Worm (Caenorhabditis elegans) whole organism, late embryonic: ENCODE results near the gene idpp-5.

ENCODE experiments used
- C08G9.2 ChIP-seq: sonication (generic microtip); optimal IDR thresholded peaks from 2 replicates; lab custom pipeline; 2016; ENCODE audit warnings: mild to moderate bottlenecking, missing genetic modification characterization, moderate library complexity, missing compliant biosample characterization
- C38D4.7 ChIP-seq: fragments of 200-800 bp; sonication (Bioruptor generic); optimal IDR thresholded peaks from 2 replicates; lab custom pipeline; 2018; ENCODE audit warnings: mild to moderate bottlenecking, missing genetic modification characterization, moderate library complexity, missing compliant biosample characterization
- F13H6.1 ChIP-seq: sonication (generic microtip); optimal IDR thresholded peaks from 2 replicates; lab custom pipeline; 2016; ENCODE audit warnings: missing genetic modification characterization, missing compliant biosample characterization
- ama-1 ChIP-seq: fragments of 150-350 bp; optimal IDR thresholded peaks from 2 replicates; lab custom pipeline; 2014
- ceh-14 ChIP-seq: sonication (generic microtip); optimal IDR thresholded peaks from 2 replicates; lab custom pipeline; 2016; ENCODE audit warnings: missing genotype, missing genetic modification characterization, missing compliant biosample characterization
- ceh-19 ChIP-seq: fragments of 200-800 bp; sonication (Bioruptor generic); optimal IDR thresholded peaks from 2 replicates; lab custom pipeline; 2018; ENCODE audit warnings: mild to moderate bottlenecking, missing genetic modification characterization, missing compliant biosample characterization
- ceh-2 ChIP-seq: sonication (generic microtip); optimal IDR thresholded peaks from 2 replicates; lab custom pipeline; 2016; ENCODE audit warnings: missing genotype, missing genetic modification characterization, missing compliant biosample characterization
- ceh-24 ChIP-seq: sonication (generic microtip); optimal IDR thresholded peaks from 2 replicates; lab custom pipeline; 2016; ENCODE audit warnings: mild to moderate bottlenecking, missing genetic modification characterization, missing compliant biosample characterization
- ceh-30 ChIP-seq: fragments of 150-350 bp; optimal IDR thresholded peaks from 2 replicates; lab custom pipeline; 2014; ENCODE audit warnings: missing biosample characterization, missing genetic modification characterization
- ceh-45 ChIP-seq: fragments of 200-800 bp; sonication (Bioruptor generic); IDR thresholded peaks from 2 replicates; pipeline ENCODE4 v1.3.6; 2022; ENCODE audit warnings: missing genetic modification reagents, missing genetic modification characterization, missing compliant biosample characterization
- ceh-6 ChIP-seq: fragments of 200-800 bp; sonication (Bioruptor generic); optimal IDR thresholded peaks from 2 replicates; lab custom pipeline; 2018; ENCODE audit warnings: mild to moderate bottlenecking, missing genetic modification characterization, missing compliant biosample characterization
- ceh-9 ChIP-seq: sonication (generic microtip); optimal IDR thresholded peaks from 2 replicates; lab custom pipeline; 2016; ENCODE audit warnings: mild to moderate bottlenecking, missing genetic modification characterization, inconsistent platforms, missing compliant biosample characterization
- che-1 ChIP-seq: sonication (generic microtip); optimal IDR thresholded peaks from 2 replicates; lab custom pipeline; 2016; ENCODE audit warnings: mild to moderate bottlenecking, missing genetic modification characterization, missing compliant biosample characterization
- dmd-4 ChIP-seq: sonication (generic microtip); optimal IDR thresholded peaks from 2 replicates; lab custom pipeline; 2016; ENCODE audit warnings: borderline replicate concordance, missing genetic modification characterization, missing compliant biosample characterization
- fax-1 ChIP-seq: sonication (generic microtip); optimal IDR thresholded peaks from 2 replicates; lab custom pipeline; 2016; ENCODE audit warnings: missing genotype, missing genetic modification characterization, missing compliant biosample characterization
- fkh-6 ChIP-seq: sonication (generic microtip); optimal IDR thresholded peaks from 2 replicates; lab custom pipeline; 2016; ENCODE audit warnings: missing genetic modification characterization, missing compliant biosample characterization
- gmeb-2 ChIP-seq: sonication (generic microtip); optimal IDR thresholded peaks from 2 replicates; lab custom pipeline; 2016; ENCODE audit warnings: missing genetic modification characterization, inconsistent platforms, missing compliant biosample characterization
- hlh-13 ChIP-seq: fragments of 200-800 bp; sonication (Bioruptor generic); optimal IDR thresholded peaks from 2 replicates; lab custom pipeline; 2018; ENCODE audit warnings: mild to moderate bottlenecking, missing genetic modification characterization, missing compliant biosample characterization
- hlh-30 ChIP-seq: sonication (generic microtip); optimal IDR thresholded peaks from 2 replicates; lab custom pipeline; 2017; ENCODE audit warnings: antibody characterized with exemption, missing genetic modification characterization, missing compliant biosample characterization; ENCODE audit not compliant: insufficient read depth
- hlh-6 ChIP-seq: sonication (generic microtip); optimal IDR thresholded peaks from 2 replicates; lab custom pipeline; 2016; ENCODE audit warnings: missing genotype, missing genetic modification characterization, missing compliant biosample characterization
- hlh-8 ChIP-seq: sonication (generic microtip); optimal IDR thresholded peaks from 2 replicates; lab custom pipeline; 2016; ENCODE audit warnings: missing genotype, missing genetic modification characterization, missing compliant biosample characterization
- lim-6 ChIP-seq: sonication (generic microtip); optimal IDR thresholded peaks from 2 replicates; lab custom pipeline; 2016; ENCODE audit warnings: missing genetic modification characterization, missing compliant biosample characterization
- lin-11 ChIP-seq: fragments of 200-800 bp; sonication (Bioruptor generic); optimal IDR thresholded peaks from 2 replicates; lab custom pipeline; 2018; ENCODE audit warnings: mild to moderate bottlenecking, missing genetic modification characterization, missing compliant biosample characterization
- mec-3 ChIP-seq: sonication (generic microtip); optimal IDR thresholded peaks from 2 replicates; lab custom pipeline; 2016; ENCODE audit warnings: borderline replicate concordance, missing genetic modification characterization, missing compliant biosample characterization
- nfya-1 ChIP-seq: sonication (generic microtip); optimal IDR thresholded peaks from 2 replicates; lab custom pipeline; 2017; ENCODE audit warnings: missing genetic modification characterization, mild to moderate bottlenecking, missing compliant biosample characterization, antibody characterized with exemption, moderate library complexity
- nhr-11 ChIP-seq: fragments of 150-350 bp; optimal IDR thresholded peaks from 2 replicates; lab custom pipeline; 2014; ENCODE audit warnings: missing biosample characterization, missing genetic modification characterization
- odd-2 ChIP-seq: sonication (generic microtip); optimal IDR thresholded peaks from 2 replicates; lab custom pipeline; 2017; ENCODE audit warnings: antibody characterized with exemption, mild to moderate bottlenecking, missing genetic modification characterization, missing compliant biosample characterization
- pag-3 ChIP-seq: sonication (generic microtip); optimal IDR thresholded peaks from 2 replicates; lab custom pipeline; 2016; ENCODE audit warnings: missing compliant biosample characterization, missing genetic modification characterization, borderline replicate concordance
- pat-9 ChIP-seq: fragments of 200-800 bp; sonication (Bioruptor generic); optimal IDR thresholded peaks from 2 replicates; lab custom pipeline; 2018; ENCODE audit warnings: mild to moderate bottlenecking, missing genetic modification characterization, moderate library complexity, missing compliant biosample characterization
- pha-4 ChIP-seq: fragments of 150-350 bp; optimal IDR thresholded peaks from 2 replicates; lab custom pipeline; 2018; ENCODE audit warnings: missing biosample characterization, missing genetic modification reagents, missing genetic modification characterization
- pqm-1 ChIP-seq: sonication (generic microtip); optimal IDR thresholded peaks from 2 replicates; lab custom pipeline; 2016; ENCODE audit warnings: missing genetic modification characterization, missing compliant biosample characterization
- pros-1 ChIP-seq: fragments of 150-350 bp; optimal IDR thresholded peaks from 2 replicates; lab custom pipeline; 2014; ENCODE audit warnings: missing biosample characterization, missing genetic modification reagents, missing genetic modification characterization
- ref-2 ChIP-seq: sonication (generic microtip); optimal IDR thresholded peaks from 2 replicates; lab custom pipeline; 2016; ENCODE audit warnings: missing genetic modification characterization, missing compliant biosample characterization
- sdc-2 ChIP-seq: sonication (generic microtip); optimal IDR thresholded peaks from 2 replicates; lab custom pipeline; 2016; ENCODE audit warnings: missing genotype, missing genetic modification characterization, missing compliant biosample characterization
- sox-2 ChIP-seq: fragments of 200-800 bp; sonication (Bioruptor generic); IDR thresholded peaks from 2 replicates; pipeline ENCODE4 v1.3.6; 2022; ENCODE audit warnings: missing genetic modification reagents, missing genetic modification characterization, missing compliant biosample characterization
- syd-9 ChIP-seq: sonication (generic microtip); optimal IDR thresholded peaks from 2 replicates; lab custom pipeline; 2016; ENCODE audit warnings: mild to moderate bottlenecking, missing genetic modification characterization, moderate library complexity, missing compliant biosample characterization
- tbx-2 ChIP-seq: sonication (generic microtip); optimal IDR thresholded peaks from 2 replicates; lab custom pipeline; 2016; ENCODE audit warnings: missing genetic modification characterization, missing compliant biosample characterization
- unc-3 ChIP-seq, 2 experiments: fragments of 200-800 bp in 1 of 2; sonication (Bioruptor generic) in 1 of 2; sonication (generic microtip) in 1 of 2; conservative IDR thresholded peaks in 1 of 2; optimal IDR thresholded peaks in 1 of 2; 2 replicates each; pipeline versions ENCODE4 v1.3.6 to Lab custom; 2016 to 2022; ENCODE audit warnings: missing compliant biosample characterization in 2 of 2, missing genetic modification characterization in 2 of 2, missing genetic modification reagents in 1 of 2
- unc-86 ChIP-seq: sonication (generic microtip); optimal IDR thresholded peaks from 2 replicates; lab custom pipeline; 2016; ENCODE audit warnings: missing genetic modification characterization, missing compliant biosample characterization

The idpp-5 gene

DNA sequence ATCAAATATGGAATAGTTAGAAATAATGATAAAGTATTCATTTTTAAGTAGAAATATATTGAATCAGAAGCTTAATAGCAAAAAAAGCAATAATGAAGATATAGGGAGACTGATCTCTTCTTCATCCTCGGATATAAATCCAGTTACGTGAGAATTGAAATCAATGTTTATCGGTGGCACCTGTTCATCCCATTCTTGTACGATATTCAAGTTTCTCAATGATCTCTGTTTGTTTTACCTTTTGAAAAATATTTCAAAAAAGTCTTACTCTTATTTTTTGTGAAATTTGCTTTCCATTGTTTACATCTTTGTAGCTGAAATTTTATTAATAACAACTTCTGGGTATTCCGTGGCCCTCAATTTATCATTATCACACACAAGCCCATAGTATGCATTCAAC, 34.2 kb downstream of the idpp-5 start, which contains the start of gene T14G12.12:
Gene T14G12.12, minus strand, starts transcription at position 101 of the 400 bp plus-strand sequence.
- no peak for TF ChIP-seq ceh-19 (GFP tag; lab: Kevin White, UChicago)
- no peak for TF ChIP-seq dmd-4
- TF ChIP-seq fkh-6 = no peak
- no peak for TF ChIP-seq F13H6.1 (tag; lab: Kevin White, UChicago)
- TF ChIP-seq C08G9.2 (tag; lab: Kevin White, UChicago) = no peak
- TF ChIP-seq nhr-11 (tag; lab: Kevin White, UChicago) = no peak
- TF ChIP-seq sdc-2 (tag; lab: Kevin White, UChicago) = no peak
- TF ChIP-seq che-1 (tag; lab: Kevin White, UChicago) = no peak
- TF ChIP-seq ceh-30 (tag; lab: Kevin White, UChicago) = no peak

DNA sequence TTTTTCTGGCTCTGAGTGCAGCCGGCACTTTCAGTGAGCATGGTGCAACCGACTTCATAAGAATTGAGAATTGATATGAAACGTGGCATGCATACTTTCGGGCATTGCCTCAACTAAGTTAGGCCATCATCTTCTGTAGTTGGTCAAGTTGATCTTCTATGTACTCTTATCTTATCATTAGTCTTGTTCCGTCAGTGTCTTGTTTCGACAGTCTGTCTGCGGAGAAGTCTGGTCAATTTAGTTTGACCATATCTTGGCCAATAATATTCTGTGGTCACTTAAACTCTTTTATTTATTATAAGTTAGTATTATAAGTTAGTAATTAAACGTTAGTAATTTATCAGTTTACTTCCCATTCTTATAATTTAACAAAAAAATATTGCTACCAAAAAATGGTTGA, 36.4 kb downstream of the idpp-5 start:
- TF ChIP-seq hlh-13 (GFP tag; lab: Kevin White, UChicago) (no peak), ceh-45 (GFP tag; lab: Robert Waterston, UW) (no peak), ceh-9 (no peak), syd-9 (tag; lab: Kevin White, UChicago) (no peak), odd-2 (tag; lab: Kevin White, UChicago) (no peak), sdc-2 (tag; lab: Kevin White, UChicago) (no peak), ref-2 (tag; lab: Kevin White, UChicago) (no peak), lin-11 (tag; lab: Kevin White, UChicago) (no peak), unc-86 (tag; lab: Kevin White, UChicago) (no peak), tbx-2 (tag; lab: Kevin White, UChicago) (no peak), nhr-11 (tag; lab: Kevin White, UChicago) (no peak), ceh-6 (GFP tag; lab: Kevin White, UChicago) (no peak), pha-4 (tag; lab: Kevin White, UChicago) (no peak), ceh-2 (tag; lab: Kevin White, UChicago) (no peak), C38D4.7 (no peak), fax-1 (no peak), pqm-1 (no peak), ceh-14 (no peak), mec-3 (tag; lab: Kevin White, UChicago) (no peak), unc-3 (GFP tag; conservative IDR thresholded peaks at IDR 0.05; lab: Robert Waterston, UW) (no peak), unc-3 (tag; optimal IDR thresholded peaks at IDR 0.05; lab: Kevin White, UChicago) (no peak)

DNA sequence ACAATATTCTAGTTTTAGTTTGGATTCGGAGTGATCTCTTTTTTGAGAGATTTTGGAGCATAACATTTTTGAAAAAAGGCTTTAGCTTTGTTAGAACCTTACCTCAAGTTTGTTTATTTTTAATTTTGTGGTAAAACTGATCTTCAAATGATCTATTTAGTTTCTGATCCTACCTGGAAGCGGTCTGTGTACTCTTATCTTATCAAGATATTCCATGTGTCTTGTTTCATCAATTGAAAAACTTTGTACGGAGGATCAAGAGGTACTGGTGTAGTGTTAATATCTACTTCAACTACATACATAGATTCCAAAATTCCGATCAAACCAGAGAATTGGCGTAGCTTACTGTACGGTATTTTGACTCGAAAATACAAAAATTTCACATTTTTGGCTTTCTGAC, 36.9 kb downstream of the idpp-5 start:
- no peak for TF ChIP-seq hlh-6 (tag; lab: Kevin White, UChicago)
- TF ChIP-seq pat-9 (tag; lab: Kevin White, UChicago) = no peak
- no peak for TF ChIP-seq C38D4.7
- TF ChIP-seq nfya-1 = no peak
- TF ChIP-seq sox-2 (GFP tag; lab: Robert Waterston, UW) = no peak
- TF ChIP-seq ceh-24 (tag; lab: Kevin White, UChicago) = no peak
- TF ChIP-seq hlh-30 (tag; lab: Kevin White, UChicago) = no peak
- TF ChIP-seq hlh-8 (tag; lab: Kevin White, UChicago) = no peak
- no peak for TF ChIP-seq ama-1 (lab: Kevin White, UChicago)

DNA sequence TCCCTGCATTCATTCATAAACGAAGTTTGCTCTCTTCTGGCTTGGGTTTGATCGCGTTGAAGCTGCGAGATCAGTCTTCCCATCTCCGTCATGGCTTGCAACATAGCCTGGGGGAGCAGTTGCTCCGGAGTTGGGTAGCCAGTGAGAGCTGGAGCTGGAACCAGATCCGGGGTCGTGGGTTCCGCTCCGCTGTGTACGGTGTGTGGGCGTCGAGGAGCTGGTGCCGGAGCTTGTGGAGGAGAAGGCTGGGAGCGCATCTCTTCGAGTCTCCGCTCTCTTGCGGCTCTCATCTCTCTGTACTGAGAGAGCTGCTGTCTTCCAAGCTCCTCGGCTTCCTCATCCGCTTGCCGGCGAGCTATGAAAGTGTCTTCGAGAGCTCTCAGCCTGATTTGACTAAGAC, 40.2 kb downstream of the idpp-5 start:
- no peak for TF ChIP-seq pros-1 (tag; lab: Kevin White, UChicago)
- no peak for TF ChIP-seq pag-3
- TF ChIP-seq hlh-8 (tag; lab: Kevin White, UChicago) = no peak
- no peak for TF ChIP-seq pat-9 (tag; lab: Kevin White, UChicago)
- no peak for TF ChIP-seq gmeb-2
- no peak for TF ChIP-seq lim-6 (tag; lab: Kevin White, UChicago)
